Worm (Caenorhabditis elegans) whole organism, L3 larva: ENCODE measurements around the gene abcf-3.

Experiments
- R02D3.7 ChIP-seq: fragments of 150-350 bp; optimal IDR thresholded peaks from 2 replicates; lab custom pipeline; 2014; ENCODE audit warnings: missing biosample characterization, missing genetic modification characterization
- aly-2 ChIP-seq: fragments of 150-350 bp; optimal IDR thresholded peaks from 2 replicates; lab custom pipeline; 2014; ENCODE audit warnings: missing biosample characterization, missing genetic modification characterization
- ama-1 ChIP-seq: fragments of 150-350 bp; optimal IDR thresholded peaks from 2 replicates; lab custom pipeline; 2018
- ceh-16 ChIP-seq: sonication (generic microtip); optimal IDR thresholded peaks from 2 replicates; lab custom pipeline; 2017; ENCODE audit warnings: missing biosample characterization, missing genetic modification characterization
- ceh-28 ChIP-seq: fragments of 150-350 bp; optimal IDR thresholded peaks from 2 replicates; lab custom pipeline; 2014; ENCODE audit warnings: missing biosample characterization, missing genetic modification reagents, missing genetic modification characterization
- ceh-82 ChIP-seq: fragments of 150-350 bp; optimal IDR thresholded peaks from 2 replicates; lab custom pipeline; 2014; ENCODE audit warnings: missing biosample characterization, missing genetic modification characterization
- daf-12 ChIP-seq: fragments of 150-350 bp; optimal IDR thresholded peaks from 2 replicates; lab custom pipeline; 2014; ENCODE audit warnings: missing biosample characterization, missing genetic modification reagents, missing genetic modification characterization
- egl-27 ChIP-seq: sonication (generic microtip); optimal IDR thresholded peaks from 4 replicates; lab custom pipeline; 2017; ENCODE audit warnings: missing biosample characterization, missing genetic modification reagents, missing genetic modification characterization
- egl-5 ChIP-seq: fragments of 150-350 bp; optimal IDR thresholded peaks from 2 replicates; lab custom pipeline; 2017; ENCODE audit warnings: missing biosample characterization, missing genetic modification reagents, missing genetic modification characterization, inconsistent platforms
- elt-1 ChIP-seq: fragments of 150-350 bp; optimal IDR thresholded peaks from 2 replicates; lab custom pipeline; 2014; ENCODE audit warnings: missing biosample characterization, missing genetic modification characterization
- elt-2 ChIP-seq: sonication (generic microtip); optimal IDR thresholded peaks from 2 replicates; lab custom pipeline; 2016; ENCODE audit warnings: missing genetic modification reagents, mild to moderate bottlenecking, missing genetic modification characterization, missing compliant biosample characterization
- elt-3 ChIP-seq, 3 experiments: fragments of 150-350 bp in 1 of 3; sonication (generic microtip) in 2 of 3; optimal IDR thresholded peaks; 2 replicates in 2 of 3; 4 replicates in 1 of 3; lab custom pipeline; 2014 to 2017; ENCODE audit warnings: missing biosample characterization in 3 of 3, missing genetic modification characterization in 3 of 3
- fkh-10 ChIP-seq: sonication (generic microtip); optimal IDR thresholded peaks from 2 replicates; lab custom pipeline; 2017; ENCODE audit warnings: missing biosample characterization, missing genetic modification reagents, missing genetic modification characterization
- fos-1 ChIP-seq: fragments of 150-350 bp; optimal IDR thresholded peaks from 2 replicates; lab custom pipeline; 2014; ENCODE audit warnings: missing biosample characterization, missing genetic modification characterization
- hmg-11 ChIP-seq: sonication (generic microtip); optimal IDR thresholded peaks from 2 replicates; lab custom pipeline; 2016; ENCODE audit warnings: missing genetic modification characterization, missing compliant biosample characterization
- jun-1 ChIP-seq: fragments of 150-350 bp; optimal IDR thresholded peaks from 2 replicates; lab custom pipeline; 2014; ENCODE audit warnings: missing biosample characterization, missing genetic modification reagents, missing genetic modification characterization
- lin-15B ChIP-seq: fragments of 150-350 bp; optimal IDR thresholded peaks from 2 replicates; lab custom pipeline; 2014; ENCODE audit warnings: missing biosample characterization, missing genetic modification characterization
- lin-39 ChIP-seq: fragments of 150-350 bp; optimal IDR thresholded peaks from 2 replicates; lab custom pipeline; 2018; ENCODE audit warnings: missing biosample characterization, missing genetic modification reagents, missing genetic modification characterization
- mdl-1 ChIP-seq: fragments of 150-350 bp; optimal IDR thresholded peaks from 2 replicates; lab custom pipeline; 2014; ENCODE audit warnings: missing biosample characterization, missing genetic modification characterization
- mml-1 ChIP-seq: fragments of 150-350 bp; sonication (generic microtip); optimal IDR thresholded peaks from 3 replicates; lab custom pipeline; 2014; ENCODE audit warnings: missing biosample characterization, missing genetic modification characterization
- nfya-1 ChIP-seq: sonication (generic microtip); optimal IDR thresholded peaks from 2 replicates; lab custom pipeline; 2017; ENCODE audit warnings: missing genetic modification characterization, mild to moderate bottlenecking, missing compliant biosample characterization, antibody characterized with exemption, moderate library complexity; ENCODE audit not compliant: insufficient read depth
- nhr-11 ChIP-seq: fragments of 150-350 bp; optimal IDR thresholded peaks from 2 replicates; lab custom pipeline; 2014; ENCODE audit warnings: missing biosample characterization, missing genetic modification characterization
- nhr-12 ChIP-seq: fragments of 150-350 bp; optimal IDR thresholded peaks from 2 replicates; lab custom pipeline; 2014; ENCODE audit warnings: missing biosample characterization, missing genetic modification characterization
- nhr-237 ChIP-seq: fragments of 150-350 bp; optimal IDR thresholded peaks from 2 replicates; lab custom pipeline; 2014; ENCODE audit warnings: missing biosample characterization, missing genetic modification characterization
- nhr-25 ChIP-seq: sonication (generic microtip); optimal IDR thresholded peaks from 2 replicates; lab custom pipeline; 2017; ENCODE audit warnings: missing biosample characterization, missing genetic modification characterization
- nhr-28 ChIP-seq: fragments of 150-350 bp; optimal IDR thresholded peaks from 2 replicates; lab custom pipeline; 2014; ENCODE audit warnings: missing biosample characterization, missing genetic modification characterization
- nhr-67 ChIP-seq: fragments of 150-350 bp; optimal IDR thresholded peaks from 2 replicates; lab custom pipeline; 2014; ENCODE audit warnings: missing biosample characterization, missing genetic modification characterization
- nhr-76 ChIP-seq: fragments of 150-350 bp; sonication (generic microtip); optimal IDR thresholded peaks from 5 replicates; lab custom pipeline; 2014; ENCODE audit warnings: missing biosample characterization, missing genetic modification characterization
- nhr-77 ChIP-seq: fragments of 150-350 bp; optimal IDR thresholded peaks from 2 replicates; lab custom pipeline; 2014; ENCODE audit warnings: missing biosample characterization, missing genetic modification characterization
- pha-4 ChIP-seq: fragments of 150-350 bp; optimal IDR thresholded peaks from 2 replicates; lab custom pipeline; 2014; ENCODE audit warnings: missing biosample characterization, missing genetic modification reagents, missing genetic modification characterization
- pqm-1 ChIP-seq: fragments of 150-350 bp; optimal IDR thresholded peaks from 2 replicates; lab custom pipeline; 2017; ENCODE audit warnings: missing biosample characterization, missing genetic modification characterization, inconsistent platforms
- snpc-4 ChIP-seq: fragments of 150-350 bp; optimal IDR thresholded peaks from 2 replicates; lab custom pipeline; 2014; ENCODE audit warnings: missing biosample characterization, missing genetic modification characterization
- tbx-2 ChIP-seq: sonication (generic microtip); optimal IDR thresholded peaks from 2 replicates; lab custom pipeline; 2016; ENCODE audit warnings: mild to moderate bottlenecking, missing genetic modification characterization, missing compliant biosample characterization
- unc-62 ChIP-seq: fragments of 150-350 bp; sonication (generic microtip); optimal IDR thresholded peaks from 4 replicates; lab custom pipeline; 2014; ENCODE audit warnings: missing biosample characterization, missing genetic modification reagents, missing genetic modification characterization
- zag-1 ChIP-seq: fragments of 150-350 bp; optimal IDR thresholded peaks from 2 replicates; lab custom pipeline; 2014; ENCODE audit warnings: missing biosample characterization, missing genetic modification characterization
- ztf-11 ChIP-seq: fragments of 150-350 bp; optimal IDR thresholded peaks from 2 replicates; lab custom pipeline; 2014; ENCODE audit warnings: missing biosample characterization, missing genetic modification characterization
- ztf-4 ChIP-seq: fragments of 150-350 bp; optimal IDR thresholded peaks from 2 replicates; lab custom pipeline; 2014; ENCODE audit warnings: missing biosample characterization, missing genetic modification characterization

The abcf-3 gene

ce11 chrIII:6165240-6165639 is 8.0 kb upstream of the abcf-3 start:
- TF ChIP-seq ama-1 (lab: Kevin White, UChicago): peak; percentile 73
- no peak for TF ChIP-seq nfya-1

- TF ChIP-seq zag-1 (tag; lab: Kevin White, UChicago) (no peak), egl-27 (no peak), fkh-10 (GFP tag; lab: Kevin White, UChicago) (no peak), nhr-28 (tag; lab: Kevin White, UChicago) (no peak), elt-3 (tag; optimal IDR thresholded peaks at IDR 0.05; lab: Kevin White, UChicago) (no peak), mml-1 (tag; lab: Kevin White, UChicago) (no peak), snpc-4 (no peak), ztf-4 (tag; lab: Kevin White, UChicago) (no peak), unc-62 (GFP tag; lab: Kevin White, UChicago) (no peak), ceh-16 (no peak), nhr-67 (tag; lab: Kevin White, UChicago) (no peak), nfya-1 (no peak), elt-1 (no peak), hmg-11 (no peak), nhr-12 (tag; lab: Kevin White, UChicago) (no peak), ceh-28 (tag; lab: Kevin White, UChicago) (no peak), nhr-237 (tag; lab: Kevin White, UChicago) (no peak), R02D3.7 (no peak), mdl-1 (tag; lab: Kevin White, UChicago) (no peak), nhr-76 (no peak)
Measured at ce11 chrIII:6166634-6167033, 6.6 kb upstream of the abcf-3 start.

- TF ChIP-seq snpc-4 (no peak), pha-4 (peak; percentile 53), jun-1 (tag; lab: Kevin White, UChicago) (no peak), hmg-11 (no peak), ama-1 (lab: Kevin White, UChicago) (peak; percentile 85), pqm-1 (peak; percentile 77), nhr-237 (tag; lab: Kevin White, UChicago) (no peak), elt-2 (tag; lab: Kevin White, UChicago) (peak; percentile 66), egl-5 (tag; lab: Kevin White, UChicago) (no peak)
Measured at ce11 chrIII:6168497-6169227, 4.5 kb upstream of the abcf-3 start, which contains the start of gene efk-1. Gene efk-1 (minus strand): TSS chrIII:6168547.

ce11 chrIII:6170038-6170437 is 3.2 kb upstream of the abcf-3 start:
- TF ChIP-seq fos-1 (tag; lab: Kevin White, UChicago) (no peak), nhr-28 (tag; lab: Kevin White, UChicago) (no peak), ama-1 (lab: Kevin White, UChicago) (peak; percentile 45), pha-4 (peak; percentile 1), ceh-82 (tag; lab: Kevin White, UChicago) (no peak), pqm-1 (no peak), nfya-1 (peak; percentile 65), mdl-1 (tag; lab: Kevin White, UChicago) (no peak), nhr-77 (tag; lab: Kevin White, UChicago) (no peak), nhr-25 (tag; lab: Kevin White, UChicago) (no peak), snpc-4 (peak; percentile 44), nhr-11 (peak; percentile 36), lin-15B (peak; percentile 19), ztf-11 (no peak), ceh-28 (tag; lab: Kevin White, UChicago) (no peak), elt-2 (tag; lab: Kevin White, UChicago) (peak; percentile 11), fkh-10 (GFP tag; lab: Kevin White, UChicago) (no peak), lin-39 (tag; lab: Kevin White, UChicago) (peak; percentile 18), hmg-11 (peak; percentile 43), daf-12 (no peak)

- TF ChIP-seq aly-2 (tag; lab: Kevin White, UChicago) (no peak), fos-1 (tag; lab: Kevin White, UChicago) (no peak), nhr-77 (tag; lab: Kevin White, UChicago) (no peak), tbx-2 (tag; lab: Kevin White, UChicago) (no peak)
Measured at ce11 chrIII:6176172-6176571, 3.0 kb downstream of the abcf-3 start.
